Fruit fly (Drosophila melanogaster): ENCODE measurements around the gene GATAd.

GATAd gene

dm6 chr2L:10321612-10322011 is 11.9 kb upstream of the GATAd start (continued):
- no peak for TF ChIP-seq usp (GFP tag; optimal IDR thresholded peaks at IDR 0.05)
- TF ChIP-seq sd (tag; optimal IDR thresholded peaks at IDR 0.05), result peak; percentile 89
- TF ChIP-seq E2f2 (GFP tag; IDR thresholded peaks at IDR 0.05), result peak; percentile 26; the same call in 1 of the 2 replicates
- peak; percentile 5 for TF ChIP-seq Nf-YC (tag; optimal IDR thresholded peaks at IDR 0.05)
- TF ChIP-seq CG17359 (tag; optimal IDR thresholded peaks at IDR 0.05), result no peak
- peak; percentile 19 for TF ChIP-seq Dp (GFP tag; optimal IDR thresholded peaks at IDR 0.05)
- peak; percentile 25; the same call in 1 of the 2 replicates for TF ChIP-seq MBD-R2 (GFP tag; IDR thresholded peaks at IDR 0.05)
- TF ChIP-seq CG12236 (GFP tag; optimal IDR thresholded peaks at IDR 0.05), result no peak
- TF ChIP-seq CG13296 (GFP tag; optimal IDR thresholded peaks at IDR 0.05), result peak; percentile 48
- no peak for TF ChIP-seq sima (GFP tag; optimal IDR thresholded peaks at IDR 0.05)
- no peak for TF ChIP-seq CG7963 (GFP tag; IDR thresholded peaks at IDR 0.05; ENCODE audit: partially characterized antibody)
- TF ChIP-seq stwl (tag; optimal IDR thresholded peaks at IDR 0.05), result no peak
- peak; percentile 91 for TF ChIP-seq mirr (GFP tag; optimal IDR thresholded peaks at IDR 0.05)
- TF ChIP-seq exex (tag; optimal IDR thresholded peaks at IDR 0.05), result peak; percentile 65
- TF ChIP-seq cg (GFP tag; optimal IDR thresholded peaks at IDR 0.05), result peak; percentile 36
- TF ChIP-seq CG10543 (GFP tag; optimal IDR thresholded peaks at IDR 0.05), result peak; percentile 40
- TF ChIP-seq Oaz (GFP tag; IDR thresholded peaks at IDR 0.05), result no peak
- TF ChIP-seq CG31365 (tag; optimal IDR thresholded peaks at IDR 0.05), result peak; percentile 17
- no peak for TF ChIP-seq ab (GFP tag; optimal IDR thresholded peaks at IDR 0.05)
- TF ChIP-seq MESR4 (GFP tag; optimal IDR thresholded peaks at IDR 0.05), result peak; percentile 7
- TF ChIP-seq CG12659 (GFP tag; optimal IDR thresholded peaks at IDR 0.05), result peak; percentile 13
- no peak for TF ChIP-seq btn (GFP tag; optimal IDR thresholded peaks at IDR 0.05)
- TF ChIP-seq CG4730 (GFP tag; IDR thresholded peaks at IDR 0.05), result no peak
- no peak for TF ChIP-seq inv (GFP tag; IDR thresholded peaks at IDR 0.05; ENCODE audit: partially characterized antibody)
- no peak for TF ChIP-seq CG18619 (GFP tag; optimal IDR thresholded peaks at IDR 0.05)
- no peak for TF ChIP-seq tup (GFP tag; optimal IDR thresholded peaks at IDR 0.05)
- peak; percentile 89; the same call in 2 of the 4 replicates for TF ChIP-seq chinmo (GFP tag; IDR thresholded peaks at IDR 0.05; ENCODE audit: partially characterized antibody)
- peak; percentile 69 for TF ChIP-seq nom (GFP tag; optimal IDR thresholded peaks at IDR 0.05)
- peak; percentile 80 for TF ChIP-seq ftz-f1 (GFP tag; optimal IDR thresholded peaks at IDR 0.05)
- TF ChIP-seq Atf-2 (GFP tag; optimal IDR thresholded peaks at IDR 0.05), result no peak
- TF ChIP-seq BtbVII (GFP tag; optimal IDR thresholded peaks at IDR 0.05), result peak; percentile 59
- no peak for TF ChIP-seq HLH4C (GFP tag; IDR thresholded peaks at IDR 0.05; ENCODE audit: partially characterized antibody)
- peak; percentile 23 for TF ChIP-seq CG17912 (GFP tag; optimal IDR thresholded peaks at IDR 0.05)
- peak; percentile 56 for TF ChIP-seq Fer1 (GFP tag; optimal IDR thresholded peaks at IDR 0.05)
- TF ChIP-seq CG8290 (GFP tag; optimal IDR thresholded peaks at IDR 0.05), result no peak
- peak in 1 of 2 experiments; percentile 67 for TF ChIP-seq CG8290 (tag; optimal IDR thresholded peaks at IDR 0.05)
- TF ChIP-seq CG3995 (GFP tag; optimal IDR thresholded peaks at IDR 0.05), result no peak
- no peak for TF ChIP-seq Sry-δ (GFP tag; optimal IDR thresholded peaks at IDR 0.05)
- TF ChIP-seq CG3163 (GFP tag; optimal IDR thresholded peaks at IDR 0.05), result peak; percentile 15
- TF ChIP-seq Meics (GFP tag; optimal IDR thresholded peaks at IDR 0.05), result peak; percentile 4
- no peak for TF ChIP-seq CG9817 (tag; optimal IDR thresholded peaks at IDR 0.05)
- TF ChIP-seq tll (GFP tag; optimal IDR thresholded peaks at IDR 0.05), result no peak
- peak; percentile 11 for TF ChIP-seq gro (GFP tag; optimal IDR thresholded peaks at IDR 0.05)
- TF ChIP-seq CG7987 (GFP tag; optimal IDR thresholded peaks at IDR 0.05), result peak; percentile 10
- TF ChIP-seq CG8089 (GFP tag; optimal IDR thresholded peaks at IDR 0.05), result no peak
- peak; percentile 98 for TF ChIP-seq CG12769 (tag; optimal IDR thresholded peaks at IDR 0.05)
- peak; percentile 15 for TF ChIP-seq MTF-1 (GFP tag; optimal IDR thresholded peaks at IDR 0.05; ENCODE audit: borderline replicate concordance)
- TF ChIP-seq sens (GFP tag), result peak; percentile 20
- TF ChIP-seq hkb (optimal IDR thresholded peaks at IDR 0.05), result no peak
- TF ChIP-seq hkb (GFP tag; IDR thresholded peaks at IDR 0.05), result peak; percentile 30; the same call in 1 of the 2 replicates

Data from whole organism, embryonic.